Worm (Caenorhabditis elegans): ENCODE results near the gene C35C5.9.

DNA sequence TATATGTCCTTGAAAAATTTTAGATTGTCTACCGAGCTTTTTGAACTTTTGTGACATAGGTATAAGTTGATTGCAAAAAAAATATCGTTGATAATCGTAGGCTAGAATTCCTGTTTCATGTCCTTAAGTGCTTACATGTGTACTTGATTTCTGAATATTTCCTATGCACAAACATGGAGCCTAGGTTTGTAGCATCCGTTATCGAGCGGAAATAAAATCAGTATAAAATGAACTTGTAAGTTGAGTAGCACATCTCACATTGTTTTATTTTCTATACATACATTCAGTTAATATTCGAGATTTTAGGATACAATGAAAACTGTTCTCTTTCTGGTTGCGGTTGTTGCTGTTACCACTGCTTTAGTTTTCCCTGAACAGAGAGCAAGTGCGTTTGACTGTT lies 48.9 kb upstream of the C35C5.9 start, which contains the start of gene spp-9:
- TF ChIP-seq fkh-6 (tag; optimal IDR thresholded peaks at IDR 0.05) (no peak), lin-11 (tag; optimal IDR thresholded peaks at IDR 0.05) (no peak), syd-9 (tag; optimal IDR thresholded peaks at IDR 0.05) (no peak), pax-1 (tag; optimal IDR thresholded peaks at IDR 0.05) (no peak), fkh-10 (GFP tag; optimal IDR thresholded peaks at IDR 0.05) (no peak), pha-4 (tag; optimal IDR thresholded peaks at IDR 0.05) (no peak), ceh-34 (tag; optimal IDR thresholded peaks at IDR 0.05) (no peak), nhr-232 (tag; optimal IDR thresholded peaks at IDR 0.05) (no peak), ets-4 (tag; optimal IDR thresholded peaks at IDR 0.05) (no peak), dve-1 (tag; optimal IDR thresholded peaks at IDR 0.05) (no peak)

All from whole organism, late embryonic.